Worm (Caenorhabditis elegans) whole organism, early embryonic: ENCODE measurements around the gene K11H3.8.

ENCODE experiments used
- B0310.2 ChIP-seq: sonication (generic microtip); optimal IDR thresholded peaks from 2 replicates; lab custom pipeline; 2016; ENCODE audit warnings: mild to moderate bottlenecking, missing genetic modification characterization, missing compliant biosample characterization
- F13C5.2 ChIP-seq: sonication (generic microtip); optimal IDR thresholded peaks from 2 replicates; lab custom pipeline; 2017; ENCODE audit warnings: mild to moderate bottlenecking, missing genetic modification characterization, inconsistent platforms, missing compliant biosample characterization
- aly-1 ChIP-seq: sonication (generic microtip); optimal IDR thresholded peaks from 2 replicates; lab custom pipeline; 2016; ENCODE audit warnings: missing genetic modification characterization, missing compliant biosample characterization
- ama-1 ChIP-seq: fragments of 150-350 bp; optimal IDR thresholded peaks from 2 replicates; lab custom pipeline; 2014
- ceh-13 ChIP-seq: fragments of 200-800 bp; sonication (Bioruptor generic); optimal IDR thresholded peaks from 2 replicates; lab custom pipeline; 2018; ENCODE audit warnings: mild to moderate bottlenecking, missing genetic modification characterization, missing compliant biosample characterization
- ceh-36 ChIP-seq: sonication (generic microtip); optimal IDR thresholded peaks from 2 replicates; lab custom pipeline; 2016; ENCODE audit warnings: missing genetic modification characterization, inconsistent platforms, missing compliant biosample characterization
- ets-7 ChIP-seq: sonication (generic microtip); optimal IDR thresholded peaks from 2 replicates; lab custom pipeline; 2016; ENCODE audit warnings: missing genotype, missing genetic modification characterization, missing compliant biosample characterization
- flt-1 ChIP-seq: fragments of 200-800 bp; sonication (Bioruptor generic); IDR thresholded peaks from 2 replicates; pipeline ENCODE4 v1.3.6; 2022; ENCODE audit warnings: missing genetic modification characterization, missing compliant biosample characterization
- hmbx-1 ChIP-seq: sonication (generic microtip); optimal IDR thresholded peaks from 2 replicates; lab custom pipeline; 2016; ENCODE audit warnings: mild to moderate bottlenecking, missing genetic modification characterization, missing compliant biosample characterization
- hmg-4 ChIP-seq: fragments of 200-800 bp; sonication (Bioruptor generic); optimal IDR thresholded peaks from 2 replicates; lab custom pipeline; 2018; ENCODE audit warnings: mild to moderate bottlenecking, missing genetic modification characterization, missing compliant biosample characterization
- hnd-1 ChIP-seq: sonication (generic microtip); optimal IDR thresholded peaks from 2 replicates; lab custom pipeline; 2016; ENCODE audit warnings: missing genetic modification characterization, missing compliant biosample characterization
- pes-1 ChIP-seq: fragments of 200-800 bp; sonication (Bioruptor generic); IDR thresholded peaks from 2 replicates; pipeline ENCODE4 v1.3.6; 2022; ENCODE audit warnings: missing genetic modification reagents, missing genetic modification characterization, missing compliant biosample characterization
- scrt-1 ChIP-seq: fragments of 200-800 bp; sonication (Bioruptor generic); IDR thresholded peaks from 2 replicates; pipeline ENCODE4 v1.3.6; 2022; ENCODE audit warnings: missing genetic modification characterization, missing compliant biosample characterization
- sea-1 ChIP-seq: fragments of 200-800 bp; sonication (Bioruptor generic); conservative IDR thresholded peaks from 2 replicates; pipeline ENCODE4 v1.3.6; 2022; ENCODE audit warnings: missing genetic modification characterization, missing compliant biosample characterization
- tbx-11 ChIP-seq: fragments of 200-800 bp; sonication (Bioruptor generic); IDR thresholded peaks from 2 replicates; pipeline ENCODE4 v1.3.6; 2022; ENCODE audit warnings: missing genetic modification characterization, missing compliant biosample characterization
- tbx-37 ChIP-seq: fragments of 200-800 bp; sonication (Bioruptor generic); conservative IDR thresholded peaks from 2 replicates; pipeline ENCODE4 v1.3.6; 2022; ENCODE audit warnings: missing genetic modification reagents, missing genetic modification characterization, missing compliant biosample characterization
- tra-4 ChIP-seq: sonication (generic microtip); optimal IDR thresholded peaks from 2 replicates; lab custom pipeline; 2017; ENCODE audit warnings: missing genetic modification characterization, missing compliant biosample characterization

Gene K11H3.8

ce11 chrIII:9802045-9802444, 32.9 kb upstream of the K11H3.8 start:
- TF ChIP-seq ets-7 (tag; lab: Kevin White, UChicago): no peak
- no peak for TF ChIP-seq scrt-1
- TF ChIP-seq ceh-13 (GFP tag; lab: Kevin White, UChicago): no peak
- TF ChIP-seq ama-1: no peak
- no peak for TF ChIP-seq sea-1 (GFP tag; lab: Robert Waterston, UW)
- TF ChIP-seq hmbx-1 (tag; lab: Kevin White, UChicago): no peak
- no peak for TF ChIP-seq pes-1 (GFP tag; lab: Robert Waterston, UW)
- no peak for TF ChIP-seq tbx-37 (GFP tag; lab: Robert Waterston, UW)
- no peak for TF ChIP-seq F13C5.2 (tag; lab: Kevin White, UChicago)
- no peak for TF ChIP-seq ceh-36
- TF ChIP-seq flt-1 (GFP tag; lab: Robert Waterston, UW): no peak
- no peak for TF ChIP-seq hnd-1 (tag; lab: Kevin White, UChicago)
- TF ChIP-seq tra-4 (tag; lab: Kevin White, UChicago): no peak
- TF ChIP-seq aly-1 (tag; lab: Kevin White, UChicago): no peak
- no peak for TF ChIP-seq tbx-11 (GFP tag; lab: Robert Waterston, UW)
- no peak for TF ChIP-seq B0310.2 (tag; lab: Kevin White, UChicago)
- no peak for TF ChIP-seq hmg-4

DNA sequence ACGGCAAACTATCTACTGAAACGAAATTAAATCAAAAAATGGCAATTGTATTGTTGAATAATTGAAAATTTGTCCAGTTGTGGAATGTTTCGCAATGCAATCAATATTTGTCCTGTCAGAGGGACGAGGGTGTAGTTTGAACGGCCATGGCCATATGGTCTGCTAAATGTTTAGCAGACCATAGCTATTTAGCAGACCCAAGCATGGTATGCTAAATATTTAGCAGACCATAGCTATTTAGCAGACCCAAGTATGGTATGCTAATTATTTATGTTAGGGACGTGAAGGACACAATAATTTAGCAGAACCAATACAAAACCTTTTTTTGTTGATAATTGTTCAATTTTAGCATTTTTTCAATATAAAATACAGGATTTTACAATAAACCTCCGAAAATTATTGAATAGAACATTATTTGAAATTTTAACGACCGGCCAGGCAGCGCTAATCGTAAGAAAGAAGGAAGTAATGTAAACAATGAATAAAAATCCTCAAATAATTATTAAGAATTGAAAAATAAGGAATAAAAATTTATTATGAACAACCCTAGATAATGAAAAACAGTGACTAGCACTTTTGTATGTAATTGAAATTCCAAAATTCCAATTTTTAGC, 29.9 kb upstream of the K11H3.8 start, which contains the start of gene riok-3:
Gene riok-3, minus strand, starts transcription at position 15 of the 614 bp plus-strand sequence.
- TF ChIP-seq B0310.2 (tag; lab: Kevin White, UChicago) (no peak), aly-1 (tag; lab: Kevin White, UChicago) (no peak), hmbx-1 (tag; lab: Kevin White, UChicago) (no peak), hmg-4 (no peak), flt-1 (GFP tag; lab: Robert Waterston, UW) (no peak), ama-1 (no peak), sea-1 (GFP tag; lab: Robert Waterston, UW) (no peak), hnd-1 (tag; lab: Kevin White, UChicago) (no peak), tra-4 (tag; lab: Kevin White, UChicago) (no peak), tbx-11 (GFP tag; lab: Robert Waterston, UW) (no peak), pes-1 (GFP tag; lab: Robert Waterston, UW) (no peak), F13C5.2 (tag; lab: Kevin White, UChicago) (no peak), scrt-1 (no peak), ceh-36 (no peak), tbx-37 (GFP tag; lab: Robert Waterston, UW) (no peak), ceh-13 (GFP tag; lab: Kevin White, UChicago) (no peak), ets-7 (tag; lab: Kevin White, UChicago) (no peak)

DNA sequence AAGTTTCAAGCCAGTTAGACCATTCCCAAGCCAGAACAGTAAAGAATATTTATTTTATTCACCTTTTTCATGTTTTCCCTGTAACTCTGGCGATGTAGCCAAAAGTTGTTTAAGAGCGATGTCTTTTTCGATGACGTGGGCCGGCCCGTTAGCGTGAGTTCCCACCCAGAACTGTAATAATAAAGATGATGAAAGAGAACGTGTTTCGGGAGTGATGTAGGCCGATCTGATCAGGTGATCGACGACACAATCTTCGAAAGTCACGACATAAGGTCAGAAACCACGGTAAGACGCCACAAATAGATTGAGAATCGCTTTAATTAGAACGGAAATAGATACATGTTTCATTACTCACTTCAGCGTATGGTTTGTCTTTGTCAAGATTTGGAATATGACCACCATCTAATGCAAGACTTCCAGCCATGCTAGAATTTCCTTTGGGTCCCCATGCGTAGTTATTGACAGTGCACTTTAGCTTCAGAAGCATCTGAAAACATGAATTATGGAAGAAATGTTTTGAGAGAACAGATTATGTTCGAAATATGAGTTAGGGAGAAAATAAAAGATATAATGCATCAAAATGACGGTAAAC, 27.9 kb upstream of the K11H3.8 start, which contains the start of gene ZK632.4:
Gene ZK632.4, minus strand, starts transcription at position 487 of the 592 bp plus-strand sequence.
- TF ChIP-seq pes-1 (GFP tag; lab: Robert Waterston, UW) (no peak), hmg-4 (no peak), sea-1 (GFP tag; lab: Robert Waterston, UW) (no peak), ama-1 (no peak), aly-1 (tag; lab: Kevin White, UChicago) (no peak), hnd-1 (tag; lab: Kevin White, UChicago) (no peak), tbx-11 (GFP tag; lab: Robert Waterston, UW) (no peak), flt-1 (GFP tag; lab: Robert Waterston, UW) (no peak), B0310.2 (tag; lab: Kevin White, UChicago) (no peak), ceh-36 (no peak)

- TF ChIP-seq ama-1 (no peak), B0310.2 (tag; lab: Kevin White, UChicago) (no peak), tra-4 (tag; lab: Kevin White, UChicago) (no peak), aly-1 (tag; lab: Kevin White, UChicago) (no peak), ceh-36 (no peak), ceh-13 (GFP tag; lab: Kevin White, UChicago) (no peak), scrt-1 (no peak), pes-1 (GFP tag; lab: Robert Waterston, UW) (no peak)
These were observed 27.4 kb upstream of the K11H3.8 start for ce11 chrIII:9807560-9808046.

ce11 chrIII:9808179-9808578, 26.8 kb upstream of the K11H3.8 start, which contains the start of gene gtap-2:
Gene gtap-2 (plus strand): TSS chrIII:9808544.
- no peak for TF ChIP-seq tbx-11 (GFP tag; lab: Robert Waterston, UW)
- 0 out of 2 replicates have a peak, but pooled peaks have one; percentile 37 for TF ChIP-seq tbx-37 (GFP tag; lab: Robert Waterston, UW)

ce11 chrIII:9813146-9813545, 21.8 kb upstream of the K11H3.8 start, which contains the start of gene ZK632.14:
Gene ZK632.14 (plus strand): TSS chrIII:9813446.
- TF ChIP-seq tbx-11 (GFP tag; lab: Robert Waterston, UW) (no peak), pes-1 (GFP tag; lab: Robert Waterston, UW) (no peak), flt-1 (GFP tag; lab: Robert Waterston, UW) (no peak), ama-1 (no peak), tra-4 (tag; lab: Kevin White, UChicago) (no peak), ceh-36 (no peak), B0310.2 (tag; lab: Kevin White, UChicago) (no peak), aly-1 (tag; lab: Kevin White, UChicago) (no peak), ets-7 (tag; lab: Kevin White, UChicago) (no peak), hmbx-1 (tag; lab: Kevin White, UChicago) (no peak)

DNA sequence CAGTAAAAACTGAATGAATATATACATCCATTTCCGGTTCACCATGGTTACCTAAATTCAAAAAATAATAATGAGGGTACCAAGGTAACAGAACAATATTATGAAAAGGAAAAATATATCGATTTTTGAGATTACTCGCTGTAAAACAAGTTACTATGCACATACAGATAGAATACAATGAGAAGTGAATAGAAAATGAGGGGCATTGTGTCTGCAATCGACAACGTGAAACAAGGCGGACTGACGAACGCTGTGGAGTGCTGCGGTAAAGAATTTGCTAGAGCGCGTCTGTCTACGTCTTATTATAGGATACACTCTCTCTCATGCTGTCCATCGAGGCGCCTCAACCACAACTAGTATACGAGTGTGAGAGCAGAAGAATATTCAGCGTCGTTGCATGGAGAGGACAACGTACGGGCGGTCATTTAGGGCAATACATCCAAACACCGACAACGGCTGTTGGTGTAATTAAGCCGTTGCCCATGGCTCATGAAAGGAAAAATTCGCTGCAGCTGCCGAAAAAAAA, 17.8 kb upstream of the K11H3.8 start, which contains the start of gene cnx-1:
Gene cnx-1, minus strand, starts transcription at position 51 of the 526 bp plus-strand sequence.
- TF ChIP-seq aly-1 (tag; lab: Kevin White, UChicago) (peak; percentile 19), ets-7 (tag; lab: Kevin White, UChicago) (no peak), hmg-4 (peak; percentile 73), hmbx-1 (tag; lab: Kevin White, UChicago) (no peak), tbx-11 (GFP tag; lab: Robert Waterston, UW) (no peak)
